Fruit fly (Drosophila melanogaster): Measurements from ENCODE around the gene Usp32.

Usp32 gene

dm6 chr3L:19895556-19895995, 24.6 kb downstream of the Usp32 start (continued):
- TF ChIP-seq sens-2 (GFP tag; IDR thresholded peaks at IDR 0.05) (peak; percentile 88), Aef1 (GFP tag; IDR thresholded peaks at IDR 0.05) (peak; percentile 55; the same call in 2 of the 3 replicates), Dbx (GFP tag; IDR thresholded peaks at IDR 0.05) (0 out of 3 replicates have a peak, but pooled peaks have one; percentile 54), hb (GFP tag; IDR thresholded peaks at IDR 0.05; ENCODE audit: partially characterized antibody) (no peak), dm (GFP tag; optimal IDR thresholded peaks at IDR 0.05) (no peak), C15 (GFP tag; IDR thresholded peaks at IDR 0.05) (no peak), her (GFP tag; optimal IDR thresholded peaks at IDR 0.05) (peak; percentile 39), trh (GFP tag; optimal IDR thresholded peaks at IDR 0.05) (no peak), CG4282 (GFP tag; optimal IDR thresholded peaks at IDR 0.05) (no peak), cg (GFP tag; optimal IDR thresholded peaks at IDR 0.05) (peak; percentile 91), CG12219 (GFP tag; optimal IDR thresholded peaks at IDR 0.05) (no peak), D19A (tag; optimal IDR thresholded peaks at IDR 0.05) (no peak), YL-1 (GFP tag; optimal IDR thresholded peaks at IDR 0.05) (peak; percentile 20), CG2116 (GFP tag; optimal IDR thresholded peaks at IDR 0.05) (peak; percentile 11), mld (GFP tag; IDR thresholded peaks at IDR 0.05; ENCODE audit: partially characterized antibody) (no peak), z (GFP tag; IDR thresholded peaks at IDR 0.05) (no peak), nom (GFP tag; optimal IDR thresholded peaks at IDR 0.05) (peak; percentile 47), Pdp1 (GFP tag; optimal IDR thresholded peaks at IDR 0.05) (peak in 1 of 2 experiments; percentile 33), CTCF (GFP tag; optimal IDR thresholded peaks at IDR 0.05) (no peak), bsh (GFP tag; optimal IDR thresholded peaks at IDR 0.05) (no peak), Med (GFP tag) (peak; percentile 24), tio (GFP tag; optimal IDR thresholded peaks at IDR 0.05) (no peak), CG6175 (GFP tag; IDR thresholded peaks at IDR 0.05) (peak; percentile 10; the same call in 1 of the 3 replicates), crp (GFP tag; optimal IDR thresholded peaks at IDR 0.05) (peak in 1 of 2 experiments; percentile 51), sens (GFP tag) (peak; percentile 86), CG6854 (GFP tag; optimal IDR thresholded peaks at IDR 0.05) (peak; percentile 18), tx (GFP tag; optimal IDR thresholded peaks at IDR 0.05) (no peak), h (optimal IDR thresholded peaks at IDR 0.05) (no peak), CG12391 (tag; optimal IDR thresholded peaks at IDR 0.05) (no peak), Sry-δ (GFP tag; optimal IDR thresholded peaks at IDR 0.05) (no peak), CG31224 (GFP tag; IDR thresholded peaks at IDR 0.05) (no peak), CG6813 (GFP tag; optimal IDR thresholded peaks at IDR 0.05) (no peak), ssp (GFP tag; IDR thresholded peaks at IDR 0.05) (no peak), CG3163 (GFP tag; optimal IDR thresholded peaks at IDR 0.05) (peak; percentile 92), CG15514 (GFP tag; optimal IDR thresholded peaks at IDR 0.05) (no peak), CG2199 (GFP tag; IDR thresholded peaks at IDR 0.05) (peak; percentile 89), CG15073 (GFP tag; optimal IDR thresholded peaks at IDR 0.05) (no peak), tll (GFP tag; optimal IDR thresholded peaks at IDR 0.05) (peak; percentile 86 to 94), MBD-R2 (GFP tag; IDR thresholded peaks at IDR 0.05) (0 out of 2 replicates have a peak, but pooled peaks have one; percentile 23), tgo (GFP tag; IDR thresholded peaks at IDR 0.05) (no peak), Lpt (GFP tag; optimal IDR thresholded peaks at IDR 0.05) (no peak), CG13287 (GFP tag; IDR thresholded peaks at IDR 0.05; ENCODE audit: partially characterized antibody) (peak; percentile 42), Ets65A (GFP tag) (no peak), dysf (GFP tag; IDR thresholded peaks at IDR 0.05) (no peak), dpn (GFP tag; optimal IDR thresholded peaks at IDR 0.05) (no peak), Bgb (GFP tag; IDR thresholded peaks at IDR 0.05; ENCODE audit: partially characterized antibody) (peak; percentile 33; the same call in 1 of the 2 replicates), CG17361 (GFP tag; IDR thresholded peaks at IDR 0.05) (no peak), CG9727 (GFP tag; optimal IDR thresholded peaks at IDR 0.05) (peak; percentile 27), Fer2 (tag; optimal IDR thresholded peaks at IDR 0.05) (no peak), CG17385 (GFP tag; optimal IDR thresholded peaks at IDR 0.05) (peak; percentile 19), CG32532 (GFP tag; IDR thresholded peaks at IDR 0.05) (peak; percentile 59; the same call in 1 of the 2 replicates)

All from whole organism, embryonic.